Worm (Caenorhabditis elegans): ENCODE data around the gene M04B2.4.

The M04B2.4 gene

ce11 chrIV:11480027-11480896 lies 40.6 kb downstream of the M04B2.4 start, which contains the start of the genes mbf-1 and nse-4 (continued):
- 0 out of 2 replicates have a peak, but pooled peaks have one; percentile 10 for TF ChIP-seq ctbp-1 (GFP tag; IDR thresholded peaks at IDR 0.05)
- no peak for TF ChIP-seq ceh-20 (GFP tag; IDR thresholded peaks at IDR 0.05)
- TF ChIP-seq egl-43 (GFP tag; IDR thresholded peaks at IDR 0.05), result no peak
- TF ChIP-seq zip-11 (GFP tag; IDR thresholded peaks at IDR 0.05), result no peak
- TF ChIP-seq F10B5.3 (tag; optimal IDR thresholded peaks at IDR 0.05), result no peak
- no peak for TF ChIP-seq mxl-2 (GFP tag; conservative IDR thresholded peaks at IDR 0.05)
- TF ChIP-seq hmg-1.1 (GFP tag; IDR thresholded peaks at IDR 0.05), result 0 out of 2 replicates have a peak, but pooled peaks have one; percentile 26
- TF ChIP-seq mdl-1 (tag; optimal IDR thresholded peaks at IDR 0.05), result peak in 1 of 2 experiments; percentile 6
- no peak for TF ChIP-seq attf-4 (tag; optimal IDR thresholded peaks at IDR 0.05)
- TF ChIP-seq spr-3 (GFP tag; optimal IDR thresholded peaks at IDR 0.05), result no peak
- TF ChIP-seq Y48G9A.11 (GFP tag; IDR thresholded peaks at IDR 0.05), result no peak
- peak in 1 of 2 experiments; percentile 55 for TF ChIP-seq unc-62 (GFP tag; optimal IDR thresholded peaks at IDR 0.05 in 1 of 2)
- TF ChIP-seq unc-62 (tag; optimal IDR thresholded peaks at IDR 0.05), result no peak
- no peak for TF ChIP-seq nhr-76 (tag; optimal IDR thresholded peaks at IDR 0.05)
- TF ChIP-seq Y5F2A.4 (GFP tag; optimal IDR thresholded peaks at IDR 0.05), result no peak
- TF ChIP-seq ceh-44 (GFP tag; IDR thresholded peaks at IDR 0.05), result no peak
- TF ChIP-seq mep-1 (tag; optimal IDR thresholded peaks at IDR 0.05), result peak; percentile 80
- no peak for TF ChIP-seq unc-39 (tag; optimal IDR thresholded peaks at IDR 0.05)
- no peak for TF ChIP-seq mdt-29 (GFP tag; IDR thresholded peaks at IDR 0.05)
- TF ChIP-seq F26F4.8 (GFP tag; conservative IDR thresholded peaks at IDR 0.05), result no peak
- TF ChIP-seq T20F7.1 (GFP tag; optimal IDR thresholded peaks at IDR 0.05), result peak; percentile 75
- TF ChIP-seq hlh-11 (tag; optimal IDR thresholded peaks at IDR 0.05), result peak; percentile 42
- TF ChIP-seq zag-1 (tag; optimal IDR thresholded peaks at IDR 0.05), result no peak
- TF ChIP-seq nhr-111 (GFP tag; optimal IDR thresholded peaks at IDR 0.05), result no peak
- no peak for TF ChIP-seq php-3 (GFP tag; IDR thresholded peaks at IDR 0.05)
- no peak for TF ChIP-seq lin-29 (GFP tag; IDR thresholded peaks at IDR 0.05)

DNA sequence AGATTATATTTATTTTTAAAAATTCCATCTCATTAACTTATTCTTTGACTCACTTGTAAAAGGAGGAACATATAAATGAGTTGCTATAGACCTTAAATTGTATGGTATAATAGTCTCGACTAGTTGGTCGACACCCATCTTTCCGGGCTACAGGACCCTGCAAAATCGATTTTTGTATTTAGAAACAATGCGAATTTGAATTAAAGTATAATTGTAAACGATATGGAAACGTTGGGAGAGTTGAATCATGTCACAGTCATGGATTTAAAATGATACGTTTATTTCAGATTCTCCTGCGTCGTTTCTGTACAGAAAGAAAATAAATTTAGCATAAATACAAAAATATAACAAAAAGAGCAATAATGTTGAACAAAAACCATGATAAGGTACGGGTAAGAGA lies 41.7 kb downstream of the M04B2.4 start, which contains the start of gene catp-8:
Gene catp-8 (minus strand): TSS at position 157 of the 400 bp plus-strand sequence.
- TF ChIP-seq ctbp-1 (GFP tag; IDR thresholded peaks at IDR 0.05), result 0 out of 2 replicates have a peak, but pooled peaks have one; percentile 49
- TF ChIP-seq zfp-3 (GFP tag; conservative IDR thresholded peaks at IDR 0.05), result no peak
- peak in 1 of 2 experiments; percentile 33 for TF ChIP-seq lsy-2 (tag; optimal IDR thresholded peaks at IDR 0.05)
- TF ChIP-seq fos-1 (tag; optimal IDR thresholded peaks at IDR 0.05), result no peak
- no peak for TF ChIP-seq lin-15B (tag; optimal IDR thresholded peaks at IDR 0.05)
- TF ChIP-seq T20F7.1 (GFP tag; optimal IDR thresholded peaks at IDR 0.05), result peak; percentile 69
- peak; percentile 46 for TF ChIP-seq lin-38 (GFP tag; IDR thresholded peaks at IDR 0.05)
- TF ChIP-seq dve-1 (tag; optimal IDR thresholded peaks at IDR 0.05; ENCODE audit: insufficient read depth), result peak; percentile 18
- TF ChIP-seq lin-13 (GFP tag; optimal IDR thresholded peaks at IDR 0.05), result peak; percentile 61
- TF ChIP-seq tag-97 (GFP tag; IDR thresholded peaks at IDR 0.05), result no peak
- TF ChIP-seq mep-1 (tag; optimal IDR thresholded peaks at IDR 0.05), result peak; percentile 12
- no peak for TF ChIP-seq daf-16 (GFP tag; optimal IDR thresholded peaks at IDR 0.05)
- peak; percentile 34 for TF ChIP-seq daf-16 (tag; optimal IDR thresholded peaks at IDR 0.05)
- TF ChIP-seq nhr-28 (tag; optimal IDR thresholded peaks at IDR 0.05), result no peak
- TF ChIP-seq arid-1 (GFP tag; conservative IDR thresholded peaks at IDR 0.05), result peak; percentile 65; the same call in 1 of the 2 replicates
- peak; percentile 65 for TF ChIP-seq F49E8.2 (tag; optimal IDR thresholded peaks at IDR 0.05; ENCODE audit: borderline replicate concordance)

Measured in whole organism, L4 larva.